Fruit fly (Drosophila melanogaster): Measurements from ENCODE around the gene CG31546.

DNA sequence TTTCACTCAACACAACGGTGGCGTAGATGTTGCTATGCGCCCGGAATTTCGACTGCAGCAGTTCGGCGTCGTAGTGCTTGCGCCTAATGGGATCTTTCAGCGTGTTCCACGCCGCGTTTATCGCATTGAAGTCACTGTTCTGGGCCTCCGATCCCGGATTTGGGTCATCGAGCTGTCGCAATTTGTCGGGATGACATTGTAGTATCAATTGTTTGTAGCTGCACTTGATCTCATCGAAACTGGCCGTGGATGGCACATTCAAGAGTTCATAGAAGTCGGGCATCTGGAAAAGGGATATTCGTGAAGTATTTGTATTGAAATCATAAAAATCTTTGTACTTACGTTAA, 13.0 kb downstream of the CG31546 start:
- no peak for TF ChIP-seq D1 (tag; optimal IDR thresholded peaks at IDR 0.05)
- no peak for TF ChIP-seq CG32121 (GFP tag; IDR thresholded peaks at IDR 0.05)
- no peak for TF ChIP-seq Ets98B (GFP tag; IDR thresholded peaks at IDR 0.05)
- TF ChIP-seq CG12605 (GFP tag; IDR thresholded peaks at IDR 0.05), result no peak
- TF ChIP-seq CG8301 (tag; optimal IDR thresholded peaks at IDR 0.05), result no peak
- no peak for TF ChIP-seq CG34367 (tag; optimal IDR thresholded peaks at IDR 0.05)
- no peak for TF ChIP-seq Snoo (tag; optimal IDR thresholded peaks at IDR 0.05)

Measured in whole organism, pupa.